Worm (Caenorhabditis elegans) whole organism, L4/young adult: Measurements from ENCODE around the gene nhx-3.

ENCODE experiments used
- W03F9.2 ChIP-seq: fragments of 150-350 bp; optimal IDR thresholded peaks from 2 replicates; lab custom pipeline; 2014; ENCODE audit warnings: missing biosample characterization, missing genetic modification characterization
- dao-5 ChIP-seq: sonication (generic microtip); optimal IDR thresholded peaks from 2 replicates; lab custom pipeline; 2016; ENCODE audit warnings: missing genotype, missing genetic modification characterization, moderate library complexity, missing compliant biosample characterization
- him-1 ChIP-seq: sonication (generic microtip); optimal IDR thresholded peaks from 2 replicates; lab custom pipeline; 2016; ENCODE audit warnings: missing genotype, missing genetic modification reagents, missing genetic modification characterization, missing compliant biosample characterization

ce11 chrV:7548017-7548416, 2.7 kb upstream of the nhx-3 start:
- TF ChIP-seq dao-5 (tag; lab: Kevin White, UChicago) (no peak), him-1 (tag; lab: Kevin White, UChicago) (no peak), W03F9.2 (tag; lab: Kevin White, UChicago) (no peak)
